Fruit fly (Drosophila melanogaster) whole organism, embryonic: Measurements from ENCODE around the gene CG44094.
A peak's percentile ranks its signal among the peaks of the same experiment; 100 is the strongest.

Experiments
- Antp ChIP-seq: fragments of 200-800 bp; sonication (Bioruptor generic); optimal IDR thresholded peaks from 3 replicates; lab custom pipeline; 2016; ENCODE audit warnings: missing biosample characterization, missing genetic modification characterization
- Awh ChIP-seq: fragments of 200-800 bp; sonication (Bioruptor generic); IDR thresholded peaks from 2 replicates; pipeline ENCODE4, ENCODE4 v1.3.6; 2022; ENCODE audit warnings: missing biosample characterization, missing genetic modification characterization
- CG10366 ChIP-seq: fragments of 200-800 bp; sonication (Bioruptor generic); IDR thresholded peaks from 2 replicates; pipeline ENCODE4 v1.3.6; 2022; ENCODE audit warnings: missing biosample characterization, missing genetic modification characterization
- CG10462 ChIP-seq: fragments of 200-800 bp; sonication (Bioruptor generic); optimal IDR thresholded peaks from 2 replicates; lab custom pipeline; 2016; ENCODE audit warnings: missing biosample characterization, missing genetic modification characterization
- CG11085 ChIP-seq: fragments of 200-800 bp; sonication (Bioruptor generic); IDR thresholded peaks from 2 replicates; pipeline ENCODE4 v1.3.6; 2022; ENCODE audit warnings: missing biosample characterization, missing genetic modification characterization
- CG12236 ChIP-seq: fragments of 200-800 bp; sonication (Bioruptor generic); optimal IDR thresholded peaks from 2 replicates; lab custom pipeline; 2016; ENCODE audit warnings: missing biosample characterization, missing genetic modification characterization
- CG12744 ChIP-seq: fragments of 200-800 bp; sonication (Bioruptor generic); optimal IDR thresholded peaks from 2 replicates; lab custom pipeline; 2016; ENCODE audit warnings: missing biosample characterization, missing genetic modification characterization
- CG14014 ChIP-seq: fragments of 200-800 bp; sonication (Bioruptor generic); IDR thresholded peaks from 2 replicates; pipeline ENCODE4 v1.3.6; 2022; ENCODE audit warnings: missing biosample characterization, missing genetic modification characterization
- CG14860 ChIP-seq: fragments of 200-800 bp; sonication (Bioruptor generic); IDR thresholded peaks from 3 replicates; pipeline ENCODE4 v1.3.6; 2022; ENCODE audit warnings: missing biosample characterization, missing genetic modification characterization; ENCODE audit not compliant: partially characterized antibody
- CG14965 ChIP-seq: fragments of 200-800 bp; sonication (Bioruptor generic); optimal IDR thresholded peaks from 2 replicates; lab custom pipeline; 2016; ENCODE audit warnings: missing biosample characterization, missing genetic modification characterization, borderline replicate concordance
- CG1832 ChIP-seq: fragments of 200-800 bp; sonication (Bioruptor generic); optimal IDR thresholded peaks from 2 replicates; lab custom pipeline; 2017; ENCODE audit warnings: missing biosample characterization, mild to moderate bottlenecking, missing genetic modification characterization, inconsistent platforms
- CG2678 ChIP-seq: fragments of 200-800 bp; sonication (Bioruptor generic); optimal IDR thresholded peaks from 3 replicates; lab custom pipeline; 2019; ENCODE audit warnings: missing biosample characterization, mild to moderate bottlenecking, missing genetic modification characterization, moderate library complexity
- CG2875 ChIP-seq: fragments of 200-800 bp; sonication (Bioruptor generic); optimal IDR thresholded peaks from 2 replicates; lab custom pipeline; 2017; ENCODE audit warnings: missing biosample characterization, mild to moderate bottlenecking, missing genetic modification characterization, missing genetic modification reagents
- CG31441 ChIP-seq: fragments of 200-800 bp; sonication (Bioruptor generic); IDR thresholded peaks from 2 replicates; pipeline ENCODE4 v1.3.6; 2022; ENCODE audit warnings: missing biosample characterization, missing genetic modification characterization
- CG4854 ChIP-seq: fragments of 200-800 bp; sonication (Bioruptor generic); optimal IDR thresholded peaks from 2 replicates; lab custom pipeline; 2016; ENCODE audit warnings: missing biosample characterization, missing genetic modification characterization, inconsistent platforms
- CG6689 ChIP-seq: fragments of 200-800 bp; sonication (Bioruptor generic); IDR thresholded peaks from 2 replicates; pipeline ENCODE4 v1.3.6; 2022; ENCODE audit warnings: missing biosample characterization, missing genetic modification characterization
- CG7372 ChIP-seq: fragments of 200-800 bp; sonication (Bioruptor generic); IDR thresholded peaks from 2 replicates; pipeline ENCODE4 v1.3.6; 2022; ENCODE audit warnings: missing biosample characterization, missing genetic modification characterization
- CG8478 ChIP-seq: fragments of >200 bp; optimal IDR thresholded peaks from 2 replicates; lab custom pipeline; 2018
- CG9932 ChIP-seq: fragments of 200-800 bp; sonication (Bioruptor generic); IDR thresholded peaks from 2 replicates; pipeline ENCODE4 v1.3.6; 2022; ENCODE audit warnings: missing biosample characterization, missing genetic modification characterization
- CTCF ChIP-seq: fragments of 200-800 bp; sonication (Bioruptor generic); optimal IDR thresholded peaks from 2 replicates; lab custom pipeline; 2017; ENCODE audit warnings: missing biosample characterization, mild to moderate bottlenecking, missing genetic modification characterization, moderate library complexity
- D19A ChIP-seq: fragments of 200-800 bp; optimal IDR thresholded peaks from 3 replicates; lab custom pipeline; 2019; ENCODE audit warnings: missing biosample characterization, mild to moderate bottlenecking, missing genetic modification characterization, moderate library complexity
- Fer3 ChIP-seq: fragments of 200-800 bp; sonication (Bioruptor generic); optimal IDR thresholded peaks from 2 replicates; lab custom pipeline; 2018; ENCODE audit warnings: missing biosample characterization, mild to moderate bottlenecking, missing genetic modification characterization, moderate library complexity
- HmgD ChIP-seq: fragments of 200-800 bp; sonication (Bioruptor generic); optimal IDR thresholded peaks from 3 replicates; lab custom pipeline; 2016; ENCODE audit warnings: missing biosample characterization, missing genetic modification characterization
- Kr ChIP-seq: fragments of 200-800 bp; sonication (Bioruptor generic); optimal IDR thresholded peaks from 2 replicates; lab custom pipeline; 2017; ENCODE audit warnings: missing biosample characterization, mild to moderate bottlenecking, missing genetic modification characterization
- Lhr ChIP-seq: fragments of 200-800 bp; sonication (Bioruptor generic); optimal IDR thresholded peaks from 3 replicates; lab custom pipeline; 2017; ENCODE audit warnings: mild to moderate bottlenecking, missing biosample characterization, missing genetic modification reagents, missing genetic modification characterization
- Opbp ChIP-seq: fragments of 200-800 bp; sonication (Bioruptor generic); IDR thresholded peaks from 3 replicates; pipeline ENCODE4 v1.3.6; 2022; ENCODE audit warnings: missing biosample characterization, missing genetic modification characterization; ENCODE audit not compliant: partially characterized antibody
- Spps ChIP-seq: fragments of 200-800 bp; sonication (Bioruptor generic); optimal IDR thresholded peaks from 2 replicates; lab custom pipeline; 2018; ENCODE audit warnings: missing biosample characterization, mild to moderate bottlenecking, missing genetic modification characterization
- Usf ChIP-seq: fragments of 200-800 bp; sonication (Bioruptor generic); optimal IDR thresholded peaks from 2 replicates; lab custom pipeline; 2017; ENCODE audit warnings: missing genotype, missing biosample characterization, missing genetic modification characterization
- Xrp1 ChIP-seq: fragments of 200-800 bp; sonication (Bioruptor generic); IDR thresholded peaks from 2 replicates; pipeline ENCODE4 v1.3.6; 2022; ENCODE audit warnings: missing biosample characterization, missing genetic modification characterization
- abd-A ChIP-seq: fragments of 200-800 bp; sonication (Bioruptor generic); optimal IDR thresholded peaks from 3 replicates; lab custom pipeline; 2019; ENCODE audit warnings: missing biosample characterization, mild to moderate bottlenecking, missing genetic modification characterization, moderate library complexity
- br ChIP-seq: fragments of >200 bp; optimal IDR thresholded peaks from 2 replicates; lab custom pipeline; 2017
- corto ChIP-seq: fragments of 200-800 bp; sonication (Bioruptor generic); optimal IDR thresholded peaks from 2 replicates; lab custom pipeline; 2016; ENCODE audit warnings: missing biosample characterization, mild to moderate bottlenecking, missing genetic modification characterization, moderate library complexity
- danr ChIP-seq: fragments of 200-800 bp; sonication (Bioruptor generic); IDR thresholded peaks from 2 replicates; pipeline ENCODE4 v1.3.6; 2022; ENCODE audit warnings: missing biosample characterization, missing genetic modification characterization
- dmrt11E ChIP-seq: fragments of 200-800 bp; sonication (Bioruptor generic); optimal IDR thresholded peaks from 3 replicates; lab custom pipeline; 2018; ENCODE audit warnings: missing biosample characterization, mild to moderate bottlenecking, missing genetic modification characterization, moderate library complexity
- emc ChIP-seq: fragments of 200-800 bp; sonication (Bioruptor generic); optimal IDR thresholded peaks from 2 replicates; lab custom pipeline; 2016; ENCODE audit warnings: missing biosample characterization, missing genetic modification characterization
- esg ChIP-seq: fragments of 200-800 bp; sonication (Bioruptor generic); conservative IDR thresholded peaks from 2 replicates; pipeline ENCODE4 v1.3.6; 2022; ENCODE audit warnings: missing biosample characterization, missing genetic modification characterization
- exex ChIP-seq: fragments of 200-800 bp; sonication (Bioruptor generic); optimal IDR thresholded peaks from 4 replicates; lab custom pipeline; 2018; ENCODE audit warnings: missing biosample characterization, mild to moderate bottlenecking, missing genetic modification characterization, moderate library complexity
- gce ChIP-seq: fragments of 200-800 bp; sonication (Bioruptor generic); IDR thresholded peaks from 3 replicates; pipeline ENCODE4 v1.3.6; 2022; ENCODE audit warnings: missing biosample characterization, missing genetic modification characterization
- gsb ChIP-seq: fragments of 200-800 bp; sonication (Bioruptor generic); IDR thresholded peaks from 2 replicates; pipeline ENCODE4 v1.3.6; 2022; ENCODE audit warnings: missing biosample characterization, missing genetic modification characterization
- her ChIP-seq: fragments of 200-800 bp; sonication (Bioruptor generic); optimal IDR thresholded peaks from 2 replicates; lab custom pipeline; 2016; ENCODE audit warnings: missing biosample characterization, missing genetic modification characterization
- inv ChIP-seq: fragments of 200-800 bp; sonication (Bioruptor generic); IDR thresholded peaks from 2 replicates; pipeline ENCODE4 v1.3.6; 2022; ENCODE audit warnings: missing biosample characterization, missing genetic modification characterization; ENCODE audit not compliant: partially characterized antibody
- lmd ChIP-seq: fragments of 200-800 bp; sonication (Bioruptor generic); IDR thresholded peaks from 2 replicates; pipeline ENCODE4 v1.3.6; 2022; ENCODE audit warnings: missing biosample characterization, missing genetic modification characterization
- mld ChIP-seq: fragments of 200-800 bp; sonication (Bioruptor generic); IDR thresholded peaks from 3 replicates; pipeline ENCODE4 v1.3.6; 2022; ENCODE audit warnings: missing biosample characterization, missing genetic modification characterization; ENCODE audit not compliant: partially characterized antibody
- nerfin-1 ChIP-seq: fragments of 200-800 bp; sonication (Bioruptor generic); optimal IDR thresholded peaks from 3 replicates; lab custom pipeline; 2019; ENCODE audit warnings: missing biosample characterization, mild to moderate bottlenecking, missing genetic modification characterization, moderate library complexity
- pfk ChIP-seq: fragments of 200-800 bp; sonication (Bioruptor generic); optimal IDR thresholded peaks from 2 replicates; lab custom pipeline; 2018; ENCODE audit warnings: missing biosample characterization, mild to moderate bottlenecking, missing genetic modification characterization, moderate library complexity
- rib ChIP-seq: fragments of 200-800 bp; sonication (Bioruptor generic); IDR thresholded peaks from 2 replicates; pipeline ENCODE4 v1.3.6; 2022; ENCODE audit warnings: missing biosample characterization, missing genetic modification characterization
- sim ChIP-seq: fragments of 200-800 bp; sonication (Bioruptor generic); IDR thresholded peaks from 2 replicates; pipeline ENCODE4 v1.3.6; 2022; ENCODE audit warnings: missing biosample characterization, missing genetic modification characterization
- tx ChIP-seq: fragments of 200-800 bp; sonication (Bioruptor generic); optimal IDR thresholded peaks from 2 replicates; lab custom pipeline; 2016; ENCODE audit warnings: missing biosample characterization, missing genetic modification characterization
- unc-4 ChIP-seq: fragments of 200-800 bp; sonication (Bioruptor generic); IDR thresholded peaks from 2 replicates; pipeline ENCODE4 v1.3.6; 2022; ENCODE audit warnings: missing biosample characterization, missing genetic modification characterization; ENCODE audit not compliant: partially characterized antibody
- unpg ChIP-seq: fragments of 200-800 bp; sonication (Bioruptor generic); optimal IDR thresholded peaks from 3 replicates; lab custom pipeline; 2018; ENCODE audit warnings: missing biosample characterization, mild to moderate bottlenecking, missing genetic modification characterization, moderate library complexity
- yki ChIP-seq: fragments of >200 bp; optimal IDR thresholded peaks from 3 replicates; lab custom pipeline; 2018

CG44094 gene

dm6 chr3R:14608892-14609692 lies 32.7 kb upstream of the CG44094 start, which contains the start of gene CG14853 (continued):
- TF ChIP-seq br: no peak
- TF ChIP-seq HmgD: no peak
- no peak for TF ChIP-seq exex
- peak; percentile 76 for TF ChIP-seq D19A (tag; lab: Kevin White, UChicago)
- no peak for TF ChIP-seq Antp
- TF ChIP-seq inv (GFP tag; lab: Robert Waterston, UW): no peak
- no peak for TF ChIP-seq CG4854
- 0 out of 2 replicates have a peak, but pooled peaks have one; percentile 21 for TF ChIP-seq danr (GFP tag; lab: Robert Waterston, UW)
- peak; percentile 77 for TF ChIP-seq CG6689 (GFP tag; lab: Robert Waterston, UW)
- TF ChIP-seq CG11085 (GFP tag; lab: Robert Waterston, UW): peak; percentile 14; the same call in 1 of the 2 replicates
- peak; percentile 84 for TF ChIP-seq CG10462 (GFP tag; lab: Kevin White, UChicago)
- TF ChIP-seq rib (GFP tag; lab: Robert Waterston, UW): peak; percentile 17
- TF ChIP-seq unpg (GFP tag; lab: Kevin White, UChicago): peak; percentile 65
- no peak for TF ChIP-seq Spps (tag; lab: Kevin White, UChicago)
- peak; percentile 77; the same call in 2 of the 3 replicates for TF ChIP-seq gce
- TF ChIP-seq Awh (GFP tag; lab: Robert Waterston, UW): peak; percentile 59
- TF ChIP-seq Usf (GFP tag; lab: Kevin White, UChicago): peak; percentile 13
- peak; percentile 57 for TF ChIP-seq CG2875
- peak; percentile 51 for TF ChIP-seq gsb (GFP tag; lab: Robert Waterston, UW)
- TF ChIP-seq Xrp1 (GFP tag; lab: Robert Waterston, UW): peak; percentile 84
- no peak for TF ChIP-seq CG8478 (lab: Kevin White, UChicago)
- TF ChIP-seq her (GFP tag; lab: Kevin White, UChicago): no peak
- TF ChIP-seq Opbp: no peak
- TF ChIP-seq CG2678 (tag; lab: Kevin White, UChicago): peak; percentile 88
- peak; percentile 65 for TF ChIP-seq pfk
- TF ChIP-seq Lhr (GFP tag; lab: Kevin White, UChicago): peak; percentile 22
- peak; percentile 33 for TF ChIP-seq dmrt11E
- TF ChIP-seq lmd (GFP tag; lab: Robert Waterston, UW): peak; percentile 78
- TF ChIP-seq tx: no peak
- TF ChIP-seq Kr: no peak
- peak; percentile 43 for TF ChIP-seq Fer3
- TF ChIP-seq emc: no peak
- TF ChIP-seq CTCF (GFP tag; lab: Kevin White, UChicago): peak; percentile 23
- TF ChIP-seq CG7372: peak; percentile 67
- TF ChIP-seq yki (lab: Kevin White, UChicago): no peak
- peak; percentile 74 for TF ChIP-seq CG14014 (GFP tag; lab: Robert Waterston, UW)
- no peak for TF ChIP-seq CG12236 (GFP tag; lab: Kevin White, UChicago)
- peak; percentile 89 for TF ChIP-seq CG31441
- TF ChIP-seq abd-A (tag; lab: Kevin White, UChicago): peak; percentile 79
- TF ChIP-seq corto (GFP tag; lab: Kevin White, UChicago): no peak
- TF ChIP-seq CG10366: peak; percentile 80
- no peak for TF ChIP-seq CG14860 (GFP tag; lab: Robert Waterston, UW)
- peak; percentile 65 for TF ChIP-seq nerfin-1 (tag; lab: Kevin White, UChicago)
- TF ChIP-seq esg (GFP tag; lab: Robert Waterston, UW): peak; percentile 83
- TF ChIP-seq CG12744 (GFP tag; lab: Kevin White, UChicago): peak; percentile 47
- TF ChIP-seq CG14965 (GFP tag; lab: Kevin White, UChicago): no peak
- no peak for TF ChIP-seq mld (GFP tag; lab: Robert Waterston, UW)
- peak; percentile 4; the same call in 1 of the 2 replicates for TF ChIP-seq sim (GFP tag; lab: Robert Waterston, UW)
- no peak for TF ChIP-seq unc-4 (GFP tag; lab: Robert Waterston, UW)
- peak; percentile 70 for TF ChIP-seq CG9932
- TF ChIP-seq CG1832 (GFP tag; lab: Kevin White, UChicago): no peak
